Fruit fly (Drosophila melanogaster) whole organism, embryonic: ENCODE data around the gene CG32187.

Source experiments
- Atf-2 ChIP-seq: fragments of 200-800 bp; sonication (Bioruptor generic); optimal IDR thresholded peaks from 2 replicates; lab custom pipeline; 2016; ENCODE audit warnings: missing biosample characterization, missing genetic modification characterization
- BEAF-32 ChIP-seq: fragments of 200-800 bp; sonication (Bioruptor generic); optimal IDR thresholded peaks from 3 replicates; lab custom pipeline; 2017; ENCODE audit warnings: missing biosample characterization, missing genetic modification characterization, mild to moderate bottlenecking, moderate library complexity, missing genetic modification reagents
- CG12769 ChIP-seq: fragments of 200-800 bp; sonication (Bioruptor generic); optimal IDR thresholded peaks from 2 replicates; lab custom pipeline; 2019; ENCODE audit warnings: missing biosample characterization, mild to moderate bottlenecking, missing genetic modification characterization, moderate library complexity
- CG16779 ChIP-seq: fragments of 200-800 bp; sonication (Bioruptor generic); IDR thresholded peaks from 2 replicates; pipeline ENCODE4 v1.3.6; 2022; ENCODE audit warnings: missing biosample characterization, missing genetic modification characterization
- CG6272 ChIP-seq: fragments of 200-800 bp; sonication (Bioruptor generic); IDR thresholded peaks from 2 replicates; pipeline ENCODE4 v1.3.6; 2022; ENCODE audit warnings: missing biosample characterization, missing genetic modification characterization
- GATAe ChIP-seq: fragments of 200-800 bp; sonication (Bioruptor generic); conservative IDR thresholded peaks from 2 replicates; pipeline ENCODE4 v1.3.6; 2022; ENCODE audit warnings: missing biosample characterization, missing genetic modification characterization
- NK7.1 ChIP-seq: fragments of 200-800 bp; sonication (Bioruptor generic); optimal IDR thresholded peaks from 3 replicates; lab custom pipeline; 2016; ENCODE audit warnings: missing biosample characterization, missing genetic modification characterization
- Optix ChIP-seq: fragments of 200-800 bp; sonication (Bioruptor generic); IDR thresholded peaks from 3 replicates; pipeline ENCODE4 v1.3.6; 2022; ENCODE audit warnings: missing biosample characterization, missing genetic modification characterization
- Side ChIP-seq: fragments of 200-800 bp; sonication (Bioruptor generic); optimal IDR thresholded peaks from 2 replicates; lab custom pipeline; 2016; ENCODE audit warnings: missing biosample characterization, missing genetic modification characterization
- TFAM ChIP-seq: fragments of 200-800 bp; sonication (Bioruptor generic); optimal IDR thresholded peaks from 2 replicates; lab custom pipeline; 2017; ENCODE audit warnings: missing biosample characterization, missing genetic modification characterization, inconsistent platforms
- amos ChIP-seq: fragments of 200-800 bp; sonication (Bioruptor generic); IDR thresholded peaks from 2 replicates; pipeline ENCODE4 v1.3.6; 2022; ENCODE audit warnings: missing biosample characterization, missing genetic modification characterization; ENCODE audit not compliant: partially characterized antibody
- trem ChIP-seq: fragments of 200-800 bp; optimal IDR thresholded peaks from 3 replicates; lab custom pipeline; 2019; ENCODE audit warnings: missing biosample characterization, mild to moderate bottlenecking, missing genetic modification characterization, moderate library complexity

dm6 chr3L:17808597-17809213 is 2.5 kb upstream of the CG32187 start, which contains the start of gene CG32191:
- TF ChIP-seq Optix (GFP tag; lab: Robert Waterston, UW): no peak
- no peak for TF ChIP-seq CG16779 (GFP tag; lab: Robert Waterston, UW)
- TF ChIP-seq amos (GFP tag; lab: Robert Waterston, UW): no peak
- no peak for TF ChIP-seq GATAe (GFP tag; lab: Robert Waterston, UW)
- no peak for TF ChIP-seq BEAF-32
- no peak for TF ChIP-seq Atf-2 (GFP tag; lab: Kevin White, UChicago)
- no peak for TF ChIP-seq trem
- TF ChIP-seq Side (GFP tag; lab: Kevin White, UChicago): no peak
- TF ChIP-seq CG12769 (tag; lab: Kevin White, UChicago): no peak
- no peak for TF ChIP-seq NK7.1 (GFP tag; lab: Kevin White, UChicago)
- TF ChIP-seq TFAM (GFP tag; lab: Kevin White, UChicago): no peak
- TF ChIP-seq CG6272 (GFP tag; lab: Robert Waterston, UW): no peak
